Fruit fly (Drosophila melanogaster) whole organism, prepupa: Measurements from ENCODE around the gene Mst84Da.
A peak's percentile ranks its signal among the peaks of the same experiment; 100 is the strongest.

Source experiments
- CG11762 ChIP-seq: fragments of 200-800 bp; sonication (Bioruptor generic); optimal IDR thresholded peaks from 3 replicates; lab custom pipeline; 2016; ENCODE audit warnings: missing biosample characterization, missing genetic modification characterization; ENCODE audit not compliant: insufficient read depth
- CG7368 ChIP-seq: fragments of 200-800 bp; sonication (Bioruptor generic); optimal IDR thresholded peaks from 3 replicates; lab custom pipeline; 2016; ENCODE audit warnings: missing biosample characterization, missing genetic modification characterization
- CG9139 ChIP-seq: fragments of 200-800 bp; sonication (Bioruptor generic); optimal IDR thresholded peaks from 3 replicates; lab custom pipeline; 2017; ENCODE audit warnings: missing biosample characterization, mild to moderate bottlenecking, missing genetic modification characterization
- OdsH ChIP-seq: fragments of 200-800 bp; sonication (Bioruptor generic); optimal IDR thresholded peaks from 3 replicates; lab custom pipeline; 2016; ENCODE audit warnings: missing biosample characterization, missing genetic modification characterization
- Sox14 ChIP-seq: fragments of 200-800 bp; sonication (Bioruptor generic); optimal IDR thresholded peaks from 3 replicates; lab custom pipeline; 2016; ENCODE audit warnings: missing biosample characterization, missing genetic modification characterization
- acj6 ChIP-seq: fragments of 200-800 bp; sonication (Bioruptor generic); optimal IDR thresholded peaks from 3 replicates; lab custom pipeline; 2016; ENCODE audit warnings: missing biosample characterization, missing genetic modification characterization
- dsx ChIP-seq: fragments of 200-800 bp; optimal IDR thresholded peaks from 3 replicates; lab custom pipeline; 2019; ENCODE audit warnings: missing biosample characterization, mild to moderate bottlenecking, missing genetic modification characterization, moderate library complexity; ENCODE audit not compliant: poor library complexity, severe bottlenecking
- pdm3 ChIP-seq: fragments of 200-800 bp; sonication (Bioruptor generic); optimal IDR thresholded peaks from 3 replicates; lab custom pipeline; 2016; ENCODE audit warnings: missing biosample characterization, missing genetic modification characterization
- vri ChIP-seq: fragments of 200-800 bp; sonication (Bioruptor generic); optimal IDR thresholded peaks from 3 replicates; lab custom pipeline; 2016; ENCODE audit warnings: missing biosample characterization, mild to moderate bottlenecking, missing genetic modification characterization

- TF ChIP-seq dsx (GFP tag; lab: Kevin White, UChicago) (no peak), CG7368 (GFP tag; lab: Kevin White, UChicago) (no peak), pdm3 (GFP tag; lab: Kevin White, UChicago) (no peak), CG9139 (GFP tag; lab: Kevin White, UChicago) (no peak), acj6 (no peak), vri (peak; percentile 79), Sox14 (GFP tag; lab: Kevin White, UChicago) (no peak), CG11762 (GFP tag; lab: Kevin White, UChicago) (no peak), OdsH (GFP tag; lab: Kevin White, UChicago) (no peak)
These were observed 43.1 kb upstream of the Mst84Da start for dm6 chr3R:7322549-7322948.
